Worm (Caenorhabditis elegans): ENCODE measurements around the gene itr-1.

DNA sequence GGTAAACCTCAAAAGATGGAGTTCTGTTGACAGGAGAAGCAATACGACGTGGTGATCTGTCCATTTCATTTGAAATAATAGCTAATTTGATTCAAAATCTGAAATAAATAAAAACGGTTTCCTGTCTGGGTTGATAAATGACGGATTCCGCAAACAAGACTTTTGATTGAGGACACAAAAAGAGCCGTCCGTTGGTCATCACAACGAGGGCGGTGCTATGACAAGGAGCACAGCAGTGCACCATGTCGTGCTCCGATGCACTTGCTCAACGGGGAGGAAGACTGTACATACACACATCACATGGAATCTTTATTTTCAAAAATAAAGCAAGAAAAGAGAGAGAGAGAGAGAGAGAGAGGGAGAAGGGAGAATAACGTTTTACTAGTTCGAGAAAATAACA is 33.2 kb upstream of the itr-1 start, which contains the start of gene nep-16:
- TF ChIP-seq hmbx-1 (tag; optimal IDR thresholded peaks at IDR 0.05), result no peak
- no peak for TF ChIP-seq ama-1 (optimal IDR thresholded peaks at IDR 0.05)
- no peak for TF ChIP-seq F13C5.2 (tag; optimal IDR thresholded peaks at IDR 0.05)
- no peak for TF ChIP-seq sea-1 (GFP tag; conservative IDR thresholded peaks at IDR 0.05)
- TF ChIP-seq hnd-1 (tag; optimal IDR thresholded peaks at IDR 0.05), result no peak
- no peak for TF ChIP-seq scrt-1 (GFP tag; IDR thresholded peaks at IDR 0.05)
- TF ChIP-seq flt-1 (GFP tag; IDR thresholded peaks at IDR 0.05), result no peak
- no peak for TF ChIP-seq ets-7 (tag; optimal IDR thresholded peaks at IDR 0.05)
- no peak for TF ChIP-seq ceh-36 (tag; optimal IDR thresholded peaks at IDR 0.05)
- TF ChIP-seq tbx-11 (GFP tag; IDR thresholded peaks at IDR 0.05), result no peak
- TF ChIP-seq B0310.2 (tag; optimal IDR thresholded peaks at IDR 0.05), result no peak
